Fruit fly (Drosophila melanogaster): ENCODE results near the gene CG3407.
A peak's percentile ranks its signal among the peaks of the same experiment; 100 is the strongest.

CG3407 gene

DNA sequence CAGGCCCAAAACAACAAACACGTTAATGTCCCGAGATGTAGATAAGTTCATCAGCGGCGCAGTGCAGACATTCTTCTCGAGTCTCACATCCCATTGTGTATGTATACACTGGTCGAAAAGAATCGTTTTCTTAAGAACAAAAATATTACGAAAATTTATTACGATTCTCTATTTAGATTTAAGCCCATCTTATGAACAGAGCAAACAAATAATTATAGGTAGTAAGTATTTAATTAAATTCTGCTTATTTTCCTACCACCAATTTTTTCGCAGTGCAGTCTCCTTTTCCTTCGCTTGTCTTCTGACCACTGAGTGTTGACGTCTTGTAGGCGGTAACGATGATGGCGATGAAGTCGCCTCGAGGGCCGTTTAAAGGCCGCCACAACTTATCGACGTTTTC, 48.2 kb upstream of the CG3407 start (continued):
- TF ChIP-seq Six4 (GFP tag; optimal IDR thresholded peaks at IDR 0.05) (peak; percentile 22), stwl (tag; optimal IDR thresholded peaks at IDR 0.05) (peak; percentile 8), dmrt11E (tag; optimal IDR thresholded peaks at IDR 0.05) (peak; percentile 89), Side (GFP tag; optimal IDR thresholded peaks at IDR 0.05) (peak; percentile 47), tll (GFP tag; optimal IDR thresholded peaks at IDR 0.05) (peak in 1 of 2 experiments; percentile 78), grn (GFP tag; optimal IDR thresholded peaks at IDR 0.05) (peak; percentile 45), HLH54F (GFP tag; optimal IDR thresholded peaks at IDR 0.05) (no peak), Bdp1 (GFP tag; optimal IDR thresholded peaks at IDR 0.05) (peak; percentile 43), Abd-B (GFP tag; optimal IDR thresholded peaks at IDR 0.05) (peak; percentile 5), CG3065 (GFP tag; optimal IDR thresholded peaks at IDR 0.05) (peak; percentile 2), eve (GFP tag; optimal IDR thresholded peaks at IDR 0.05) (peak in 1 of 2 experiments; percentile 86), CG32767 (GFP tag; IDR thresholded peaks at IDR 0.05) (0 out of 2 replicates have a peak, but pooled peaks have one; percentile 31), ac (GFP tag; optimal IDR thresholded peaks at IDR 0.05) (peak; percentile 68), gsb-n (tag; optimal IDR thresholded peaks at IDR 0.05) (peak; percentile 38), Dref (GFP tag; IDR thresholded peaks at IDR 0.05) (no peak), Hr78 (GFP tag; optimal IDR thresholded peaks at IDR 0.05) (no peak), Xrp1 (GFP tag; IDR thresholded peaks at IDR 0.05) (peak; percentile 88), lola (GFP tag; optimal IDR thresholded peaks at IDR 0.05) (peak in 1 of 3 experiments; percentile 82), Camta (GFP tag; optimal IDR thresholded peaks at IDR 0.05) (peak; percentile 7), croc (GFP tag; conservative IDR thresholded peaks at IDR 0.05) (peak; percentile 67), CG10209 (GFP tag; optimal IDR thresholded peaks at IDR 0.05) (peak; percentile 48), ara (GFP tag; IDR thresholded peaks at IDR 0.05) (peak; percentile 71; the same call in 1 of the 2 replicates), CG8388 (GFP tag; optimal IDR thresholded peaks at IDR 0.05) (peak; percentile 40), lmd (GFP tag; IDR thresholded peaks at IDR 0.05) (peak; percentile 27; the same call in 1 of the 2 replicates), ci (GFP tag; IDR thresholded peaks at IDR 0.05) (peak; percentile 50; the same call in 1 of the 3 replicates), CG10462 (GFP tag; optimal IDR thresholded peaks at IDR 0.05) (no peak), btn (GFP tag; optimal IDR thresholded peaks at IDR 0.05) (peak; percentile 30), zfh1 (GFP tag; IDR thresholded peaks at IDR 0.05) (peak; percentile 81), Med (GFP tag) (peak; percentile 83), CG1603 (tag; optimal IDR thresholded peaks at IDR 0.05) (peak; percentile 68), trh (GFP tag; optimal IDR thresholded peaks at IDR 0.05) (peak; percentile 21), Antp (GFP tag; optimal IDR thresholded peaks at IDR 0.05) (peak; percentile 9), Ets97D (GFP tag; optimal IDR thresholded peaks at IDR 0.05) (no peak), Atf3 (GFP tag; optimal IDR thresholded peaks at IDR 0.05) (peak; percentile 17), E2f1 (GFP tag; IDR thresholded peaks at IDR 0.05) (no peak), Pdp1 (GFP tag; optimal IDR thresholded peaks at IDR 0.05) (peak; percentile 18 to 30), CG31441 (GFP tag; IDR thresholded peaks at IDR 0.05) (peak; percentile 41; the same call in 1 of the 2 replicates), CG7786 (GFP tag; optimal IDR thresholded peaks at IDR 0.05) (peak; percentile 44), CG12744 (GFP tag; optimal IDR thresholded peaks at IDR 0.05) (peak; percentile 19), CG18262 (tag; optimal IDR thresholded peaks at IDR 0.05) (peak; percentile 70), CG12391 (tag; optimal IDR thresholded peaks at IDR 0.05) (peak; percentile 77), CG6813 (GFP tag; optimal IDR thresholded peaks at IDR 0.05) (peak; percentile 33), chif (GFP tag; optimal IDR thresholded peaks at IDR 0.05) (peak; percentile 28 to 78)

All from whole organism, embryonic.